Fruit fly (Drosophila melanogaster) whole organism, pupa: ENCODE data around the gene trc.

ENCODE experiments used
- CG10348 ChIP-seq: fragments of 200-800 bp; sonication (Bioruptor generic); IDR thresholded peaks from 2 replicates; pipeline ENCODE4 v1.3.6; 2022; ENCODE audit warnings: missing biosample characterization, missing genetic modification characterization
- CG12605 ChIP-seq: fragments of 200-800 bp; sonication (Bioruptor generic); IDR thresholded peaks from 2 replicates; pipeline ENCODE4 v1.3.6; 2022; ENCODE audit warnings: missing biosample characterization, missing genetic modification characterization
- CG13204 ChIP-seq: fragments of 200-800 bp; sonication (Bioruptor generic); optimal IDR thresholded peaks from 2 replicates; lab custom pipeline; 2018; ENCODE audit warnings: missing biosample characterization, mild to moderate bottlenecking, missing genetic modification characterization, moderate library complexity
- CG14655 ChIP-seq: fragments of 200-800 bp; sonication (Bioruptor generic); optimal IDR thresholded peaks from 3 replicates; lab custom pipeline; 2017; ENCODE audit warnings: mild to moderate bottlenecking, missing biosample characterization, missing genetic modification reagents, missing genetic modification characterization
- CG15710 ChIP-seq: fragments of 200-800 bp; sonication (Bioruptor generic); optimal IDR thresholded peaks from 2 replicates; lab custom pipeline; 2018; ENCODE audit warnings: missing biosample characterization, mild to moderate bottlenecking, missing genetic modification characterization, moderate library complexity
- CG17806 ChIP-seq: fragments of 200-800 bp; sonication (Bioruptor generic); optimal IDR thresholded peaks from 2 replicates; lab custom pipeline; 2018; ENCODE audit warnings: missing biosample characterization, mild to moderate bottlenecking, missing genetic modification characterization, moderate library complexity
- CG32121 ChIP-seq: fragments of 200-800 bp; sonication (Bioruptor generic); IDR thresholded peaks from 2 replicates; pipeline ENCODE4 v1.3.6; 2022; ENCODE audit warnings: missing biosample characterization, missing genetic modification characterization
- CG34367 ChIP-seq: fragments of 200-800 bp; sonication (Bioruptor generic); optimal IDR thresholded peaks from 2 replicates; lab custom pipeline; 2018; ENCODE audit warnings: missing biosample characterization, mild to moderate bottlenecking, missing genetic modification characterization
- CG4496 ChIP-seq: fragments of 200-800 bp; sonication (Bioruptor generic); IDR thresholded peaks from 3 replicates; pipeline ENCODE4 v1.3.6; 2022; ENCODE audit warnings: missing biosample characterization, missing genetic modification characterization
- CG8159 ChIP-seq: fragments of 200-800 bp; sonication (Bioruptor generic); optimal IDR thresholded peaks from 3 replicates; lab custom pipeline; 2018; ENCODE audit warnings: missing biosample characterization, mild to moderate bottlenecking, missing genetic modification characterization, moderate library complexity
- CG8301 ChIP-seq: fragments of 200-800 bp; sonication (Bioruptor generic); optimal IDR thresholded peaks from 2 replicates; lab custom pipeline; 2018; ENCODE audit warnings: missing biosample characterization, mild to moderate bottlenecking, missing genetic modification characterization
- CG9948 ChIP-seq: fragments of 200-800 bp; sonication (Bioruptor generic); optimal IDR thresholded peaks from 2 replicates; lab custom pipeline; 2018; ENCODE audit warnings: missing biosample characterization, mild to moderate bottlenecking, missing genetic modification characterization, moderate library complexity
- D1 ChIP-seq: fragments of 200-800 bp; sonication (Bioruptor generic); optimal IDR thresholded peaks from 2 replicates; lab custom pipeline; 2018; ENCODE audit warnings: missing biosample characterization, mild to moderate bottlenecking, missing genetic modification characterization, moderate library complexity
- EcR ChIP-seq: fragments of 200-800 bp; sonication (Bioruptor generic); optimal IDR thresholded peaks from 3 replicates; lab custom pipeline; 2019; ENCODE audit warnings: missing biosample characterization, missing genetic modification characterization, mild to moderate bottlenecking, moderate library complexity, missing genetic modification reagents
- Ets98B ChIP-seq: fragments of 200-800 bp; sonication (Bioruptor generic); IDR thresholded peaks from 2 replicates; pipeline ENCODE4 v1.3.6; 2022; ENCODE audit warnings: missing biosample characterization, missing genetic modification characterization
- Pif1A ChIP-seq: fragments of 200-800 bp; sonication (Bioruptor generic); optimal IDR thresholded peaks from 3 replicates; lab custom pipeline; 2016; ENCODE audit warnings: missing biosample characterization, missing genetic modification characterization
- Pif1B ChIP-seq: fragments of 200-800 bp; sonication (Bioruptor generic); optimal IDR thresholded peaks from 3 replicates; lab custom pipeline; 2016; ENCODE audit warnings: missing biosample characterization, missing genetic modification characterization
- Snoo ChIP-seq: fragments of 200-800 bp; sonication (Bioruptor generic); optimal IDR thresholded peaks from 3 replicates; lab custom pipeline; 2017; ENCODE audit warnings: missing biosample characterization, mild to moderate bottlenecking, missing genetic modification characterization, inconsistent platforms
- fd96Ca ChIP-seq: fragments of 200-800 bp; sonication (Bioruptor generic); IDR thresholded peaks from 3 replicates; pipeline ENCODE4 v1.3.6; 2022; ENCODE audit warnings: missing biosample characterization, missing genetic modification characterization
- gl ChIP-seq: fragments of 200-800 bp; sonication (Bioruptor generic); optimal IDR thresholded peaks from 2 replicates; lab custom pipeline; 2018; ENCODE audit warnings: missing biosample characterization, mild to moderate bottlenecking, missing genetic modification characterization
- rn ChIP-seq: fragments of 200-800 bp; sonication (Bioruptor generic); IDR thresholded peaks from 2 replicates; pipeline ENCODE4 v1.3.6; 2022; ENCODE audit warnings: missing biosample characterization, missing genetic modification characterization

Gene trc

dm6 chr3L:19834143-19834794, at the start of gene trc, which contains the start of gene CG32221:
TSS of gene trc (minus strand) at chr3L:19834304.
TSS of gene CG32221 (plus strand) at chr3L:19834670.
- no peak for TF ChIP-seq CG17806 (tag; lab: Kevin White, UChicago)
- TF ChIP-seq Snoo (tag; lab: Kevin White, UChicago), result peak; percentile 58
- TF ChIP-seq CG4496 (GFP tag; lab: Robert Waterston, UW), result 0 out of 3 replicates have a peak, but pooled peaks have one; percentile 41

- TF ChIP-seq CG13204 (GFP tag; lab: Kevin White, UChicago) (no peak), Ets98B (GFP tag; lab: Robert Waterston, UW) (no peak), D1 (no peak), CG12605 (GFP tag; lab: Robert Waterston, UW) (no peak), CG17806 (tag; lab: Kevin White, UChicago) (no peak), rn (GFP tag; lab: Robert Waterston, UW) (no peak), fd96Ca (GFP tag; lab: Robert Waterston, UW) (no peak), Pif1B (no peak), EcR (GFP tag; lab: Kevin White, UChicago) (no peak), CG8301 (tag; lab: Kevin White, UChicago) (no peak), CG10348 (no peak), CG8159 (no peak), CG15710 (tag; lab: Kevin White, UChicago) (no peak), CG14655 (GFP tag; lab: Kevin White, UChicago) (no peak), Snoo (tag; lab: Kevin White, UChicago) (no peak), CG9948 (tag; lab: Kevin White, UChicago) (no peak)
Observed at dm6 chr3L:19873488-19873887, 39.4 kb upstream of the trc start.

dm6 chr3L:19872465-19872883, 38.4 kb upstream of the trc start:
- TF ChIP-seq CG4496 (GFP tag; lab: Robert Waterston, UW) (0 out of 3 replicates have a peak, but pooled peaks have one; percentile 35), EcR (GFP tag; lab: Kevin White, UChicago) (peak; percentile 67), Ets98B (GFP tag; lab: Robert Waterston, UW) (no peak), CG34367 (tag; lab: Kevin White, UChicago) (no peak)

dm6 chr3L:19871667-19871931, 37.5 kb upstream of the trc start:
- TF ChIP-seq EcR (GFP tag; lab: Kevin White, UChicago) (no peak), Pif1B (no peak), CG10348 (no peak), CG32121 (GFP tag; lab: Robert Waterston, UW) (no peak), CG14655 (GFP tag; lab: Kevin White, UChicago) (no peak), Snoo (tag; lab: Kevin White, UChicago) (no peak), CG17806 (tag; lab: Kevin White, UChicago) (no peak), Pif1A (GFP tag; lab: Kevin White, UChicago) (no peak)

dm6 chr3L:19870843-19871666, 37.0 kb upstream of the trc start, which contains the start of the genes Rab8 and Usp32:
TSS of gene Rab8 (minus strand) at chr3L:19871078.
TSS of gene Usp32 (plus strand) at chr3L:19871139.
- TF ChIP-seq Snoo (tag; lab: Kevin White, UChicago) (peak; percentile 53), CG4496 (GFP tag; lab: Robert Waterston, UW) (peak; percentile 70), Pif1B (peak; percentile 42), Pif1A (GFP tag; lab: Kevin White, UChicago) (no peak), D1 (no peak), CG8301 (tag; lab: Kevin White, UChicago) (no peak), fd96Ca (GFP tag; lab: Robert Waterston, UW) (peak; percentile 67; the same call in 1 of the 3 replicates), CG10348 (no peak), CG32121 (GFP tag; lab: Robert Waterston, UW) (no peak), CG14655 (GFP tag; lab: Kevin White, UChicago) (no peak), CG12605 (GFP tag; lab: Robert Waterston, UW) (no peak), CG9948 (tag; lab: Kevin White, UChicago) (no peak), CG15710 (tag; lab: Kevin White, UChicago) (peak; percentile 35), CG13204 (GFP tag; lab: Kevin White, UChicago) (no peak), rn (GFP tag; lab: Robert Waterston, UW) (no peak), CG17806 (tag; lab: Kevin White, UChicago) (no peak), CG8159 (peak; percentile 52), gl (tag; lab: Kevin White, UChicago) (no peak), Ets98B (GFP tag; lab: Robert Waterston, UW) (no peak; the same call in 1 of the 2 replicates), CG34367 (tag; lab: Kevin White, UChicago) (peak; percentile 23), EcR (GFP tag; lab: Kevin White, UChicago) (no peak)

dm6 chr3L:19869698-19870097, 35.6 kb upstream of the trc start:
- TF ChIP-seq CG10348 (no peak), CG4496 (GFP tag; lab: Robert Waterston, UW) (no peak), CG9948 (tag; lab: Kevin White, UChicago) (no peak), Pif1A (GFP tag; lab: Kevin White, UChicago) (peak; percentile 1), CG17806 (tag; lab: Kevin White, UChicago) (peak; percentile 25), CG13204 (GFP tag; lab: Kevin White, UChicago) (no peak), Snoo (tag; lab: Kevin White, UChicago) (no peak), Pif1B (no peak), rn (GFP tag; lab: Robert Waterston, UW) (no peak), CG34367 (tag; lab: Kevin White, UChicago) (no peak), gl (tag; lab: Kevin White, UChicago) (peak; percentile 29), Ets98B (GFP tag; lab: Robert Waterston, UW) (peak; percentile 31)
